Worm (Caenorhabditis elegans) whole organism, L4/young adult: ENCODE measurements around the gene T06C12.9.

Experiments used
- W03F9.2 ChIP-seq: fragments of 150-350 bp; optimal IDR thresholded peaks from 2 replicates; lab custom pipeline; 2014; ENCODE audit warnings: missing biosample characterization, missing genetic modification characterization
- him-1 ChIP-seq: sonication (generic microtip); optimal IDR thresholded peaks from 2 replicates; lab custom pipeline; 2016; ENCODE audit warnings: missing genotype, missing genetic modification reagents, missing genetic modification characterization, missing compliant biosample characterization

DNA sequence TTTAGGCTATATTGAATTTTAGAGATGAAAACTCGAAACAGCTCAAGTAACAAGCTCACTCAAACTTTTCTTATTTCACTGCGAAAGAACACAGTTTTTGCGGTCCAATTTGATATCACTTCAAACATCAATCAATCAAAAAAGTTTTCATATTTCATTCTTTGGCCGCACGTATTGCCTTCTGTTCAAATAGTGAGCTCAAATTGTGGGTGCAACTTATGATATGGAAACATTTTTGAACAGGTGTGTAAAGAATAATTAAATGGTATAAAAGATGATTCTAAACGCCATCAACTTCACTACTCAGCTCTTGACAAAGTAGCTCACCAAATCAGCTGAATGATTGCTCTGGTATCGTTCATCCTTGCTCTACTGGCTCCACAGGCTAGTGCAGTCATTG, 13.8 kb upstream of the T06C12.9 start, which contains the start of gene T06C12.14:
- TF ChIP-seq him-1 (tag; lab: Kevin White, UChicago) (no peak), W03F9.2 (tag; lab: Kevin White, UChicago) (no peak)
